Worm (Caenorhabditis elegans) whole organism, L3 larva: ENCODE results near the gene arrd-14.

Experiments
- ama-1 ChIP-seq: fragments of 150-350 bp; optimal IDR thresholded peaks from 2 replicates; lab custom pipeline; 2018
- ceh-28 ChIP-seq: fragments of 150-350 bp; optimal IDR thresholded peaks from 2 replicates; lab custom pipeline; 2014; ENCODE audit warnings: missing biosample characterization, missing genetic modification reagents, missing genetic modification characterization
- elt-3 ChIP-seq, 3 experiments: fragments of 150-350 bp in 1 of 3; sonication (generic microtip) in 2 of 3; optimal IDR thresholded peaks; 2 replicates in 2 of 3; 4 replicates in 1 of 3; lab custom pipeline; 2014 to 2017; ENCODE audit warnings: missing biosample characterization in 3 of 3, missing genetic modification characterization in 3 of 3
- fos-1 ChIP-seq: fragments of 150-350 bp; optimal IDR thresholded peaks from 2 replicates; lab custom pipeline; 2014; ENCODE audit warnings: missing biosample characterization, missing genetic modification characterization
- nhr-12 ChIP-seq: fragments of 150-350 bp; optimal IDR thresholded peaks from 2 replicates; lab custom pipeline; 2014; ENCODE audit warnings: missing biosample characterization, missing genetic modification characterization
- nhr-23 ChIP-seq: fragments of 150-350 bp; optimal IDR thresholded peaks from 2 replicates; lab custom pipeline; 2014; ENCODE audit warnings: missing biosample characterization, missing genetic modification reagents, missing genetic modification characterization
- nhr-237 ChIP-seq: fragments of 150-350 bp; optimal IDR thresholded peaks from 2 replicates; lab custom pipeline; 2014; ENCODE audit warnings: missing biosample characterization, missing genetic modification characterization
- nhr-77 ChIP-seq: fragments of 150-350 bp; optimal IDR thresholded peaks from 2 replicates; lab custom pipeline; 2014; ENCODE audit warnings: missing biosample characterization, missing genetic modification characterization
- pha-4 ChIP-seq: fragments of 150-350 bp; optimal IDR thresholded peaks from 2 replicates; lab custom pipeline; 2014; ENCODE audit warnings: missing biosample characterization, missing genetic modification reagents, missing genetic modification characterization
- snpc-4 ChIP-seq: fragments of 150-350 bp; optimal IDR thresholded peaks from 2 replicates; lab custom pipeline; 2014; ENCODE audit warnings: missing biosample characterization, missing genetic modification characterization
- unc-39 ChIP-seq: sonication (generic microtip); optimal IDR thresholded peaks from 4 replicates; lab custom pipeline; 2017; ENCODE audit warnings: missing biosample characterization, missing genetic modification characterization
- ztf-4 ChIP-seq: fragments of 150-350 bp; optimal IDR thresholded peaks from 2 replicates; lab custom pipeline; 2014; ENCODE audit warnings: missing biosample characterization, missing genetic modification characterization

- TF ChIP-seq nhr-23 (peak; percentile 2), nhr-12 (no peak), unc-39 (tag; lab: Kevin White, UChicago) (no peak), ceh-28 (no peak), nhr-237 (tag; lab: Kevin White, UChicago) (no peak), ama-1 (lab: Kevin White, UChicago) (no peak), elt-3 (tag; optimal IDR thresholded peaks at IDR 0.05; lab: Kevin White, UChicago) (no peak), snpc-4 (tag; lab: Kevin White, UChicago) (no peak), nhr-77 (tag; lab: Kevin White, UChicago) (no peak), ztf-4 (tag; lab: Kevin White, UChicago) (no peak), pha-4 (tag; lab: Kevin White, UChicago) (peak; percentile 39), fos-1 (tag; lab: Kevin White, UChicago) (no peak)
Observed at ce11 chrII:13737751-13738525, 14.2 kb upstream of the arrd-14 start.
